Worm (Caenorhabditis elegans) whole organism, late embryonic: ENCODE measurements around the gene swsn-1.

Experiments
- C08G9.2 ChIP-seq: sonication (generic microtip); optimal IDR thresholded peaks from 2 replicates; lab custom pipeline; 2016; ENCODE audit warnings: mild to moderate bottlenecking, missing genetic modification characterization, moderate library complexity, missing compliant biosample characterization
- C38D4.7 ChIP-seq: fragments of 200-800 bp; sonication (Bioruptor generic); optimal IDR thresholded peaks from 2 replicates; lab custom pipeline; 2018; ENCODE audit warnings: mild to moderate bottlenecking, missing genetic modification characterization, moderate library complexity, missing compliant biosample characterization
- ahr-1 ChIP-seq: sonication (generic microtip); optimal IDR thresholded peaks from 2 replicates; lab custom pipeline; 2016; ENCODE audit warnings: missing genetic modification characterization, missing compliant biosample characterization
- ama-1 ChIP-seq: fragments of 150-350 bp; optimal IDR thresholded peaks from 2 replicates; lab custom pipeline; 2014
- ceh-18 ChIP-seq: sonication (generic microtip); optimal IDR thresholded peaks from 2 replicates; lab custom pipeline; 2016; ENCODE audit warnings: missing genetic modification characterization, missing compliant biosample characterization
- ceh-2 ChIP-seq: sonication (generic microtip); optimal IDR thresholded peaks from 2 replicates; lab custom pipeline; 2016; ENCODE audit warnings: missing genotype, missing genetic modification characterization, missing compliant biosample characterization
- ceh-22 ChIP-seq: sonication (generic microtip); optimal IDR thresholded peaks from 2 replicates; lab custom pipeline; 2017; ENCODE audit warnings: missing biosample characterization, missing genetic modification characterization
- ceh-24 ChIP-seq: sonication (generic microtip); optimal IDR thresholded peaks from 2 replicates; lab custom pipeline; 2016; ENCODE audit warnings: mild to moderate bottlenecking, missing genetic modification characterization, missing compliant biosample characterization
- ceh-31 ChIP-seq: sonication (generic microtip); optimal IDR thresholded peaks from 2 replicates; lab custom pipeline; 2016; ENCODE audit warnings: missing genetic modification characterization, missing compliant biosample characterization
- ceh-48 ChIP-seq: sonication (generic microtip); optimal IDR thresholded peaks from 2 replicates; lab custom pipeline; 2016; ENCODE audit warnings: missing genetic modification characterization, inconsistent platforms, missing compliant biosample characterization
- ceh-9 ChIP-seq: sonication (generic microtip); optimal IDR thresholded peaks from 2 replicates; lab custom pipeline; 2016; ENCODE audit warnings: mild to moderate bottlenecking, missing genetic modification characterization, inconsistent platforms, missing compliant biosample characterization
- dmd-4 ChIP-seq: sonication (generic microtip); optimal IDR thresholded peaks from 2 replicates; lab custom pipeline; 2016; ENCODE audit warnings: borderline replicate concordance, missing genetic modification characterization, missing compliant biosample characterization
- elt-2 ChIP-seq: sonication (generic microtip); optimal IDR thresholded peaks from 2 replicates; lab custom pipeline; 2016; ENCODE audit warnings: missing genetic modification reagents, missing genetic modification characterization, missing compliant biosample characterization
- ets-4 ChIP-seq: sonication (generic microtip); optimal IDR thresholded peaks from 2 replicates; lab custom pipeline; 2016; ENCODE audit warnings: missing genetic modification characterization, missing compliant biosample characterization
- eyg-1 ChIP-seq: sonication (generic microtip); optimal IDR thresholded peaks from 2 replicates; lab custom pipeline; 2016; ENCODE audit warnings: missing genotype, missing genetic modification characterization, missing compliant biosample characterization
- fax-1 ChIP-seq: sonication (generic microtip); optimal IDR thresholded peaks from 2 replicates; lab custom pipeline; 2016; ENCODE audit warnings: missing genotype, missing genetic modification characterization, missing compliant biosample characterization
- fkh-10 ChIP-seq: fragments of 150-350 bp; optimal IDR thresholded peaks from 2 replicates; lab custom pipeline; 2014; ENCODE audit warnings: missing biosample characterization, missing genetic modification reagents, missing genetic modification characterization
- hlh-30 ChIP-seq: sonication (generic microtip); optimal IDR thresholded peaks from 2 replicates; lab custom pipeline; 2017; ENCODE audit warnings: antibody characterized with exemption, missing genetic modification characterization, missing compliant biosample characterization; ENCODE audit not compliant: insufficient read depth
- hlh-6 ChIP-seq: sonication (generic microtip); optimal IDR thresholded peaks from 2 replicates; lab custom pipeline; 2016; ENCODE audit warnings: missing genotype, missing genetic modification characterization, missing compliant biosample characterization
- madf-2 ChIP-seq: sonication (generic microtip); optimal IDR thresholded peaks from 2 replicates; lab custom pipeline; 2017; ENCODE audit warnings: missing genetic modification characterization, missing compliant biosample characterization
- mec-3 ChIP-seq: sonication (generic microtip); optimal IDR thresholded peaks from 2 replicates; lab custom pipeline; 2016; ENCODE audit warnings: borderline replicate concordance, missing genetic modification characterization, missing compliant biosample characterization
- nhr-11 ChIP-seq: fragments of 150-350 bp; optimal IDR thresholded peaks from 2 replicates; lab custom pipeline; 2014; ENCODE audit warnings: missing biosample characterization, missing genetic modification characterization
- npax-4 ChIP-seq: sonication (generic microtip); optimal IDR thresholded peaks from 2 replicates; lab custom pipeline; 2016; ENCODE audit warnings: missing genetic modification characterization, missing compliant biosample characterization
- pag-3 ChIP-seq: sonication (generic microtip); optimal IDR thresholded peaks from 2 replicates; lab custom pipeline; 2016; ENCODE audit warnings: missing compliant biosample characterization, missing genetic modification characterization, borderline replicate concordance
- pha-4 ChIP-seq: fragments of 150-350 bp; optimal IDR thresholded peaks from 2 replicates; lab custom pipeline; 2018; ENCODE audit warnings: missing biosample characterization, missing genetic modification reagents, missing genetic modification characterization
- rnt-1 ChIP-seq: sonication (generic microtip); optimal IDR thresholded peaks from 2 replicates; lab custom pipeline; 2016; ENCODE audit warnings: missing genetic modification characterization, missing compliant biosample characterization
- sox-4 ChIP-seq: sonication (generic microtip); optimal IDR thresholded peaks from 2 replicates; lab custom pipeline; 2017; ENCODE audit warnings: mild to moderate bottlenecking, missing genetic modification characterization, inconsistent platforms, missing compliant biosample characterization
- tbx-2 ChIP-seq: sonication (generic microtip); optimal IDR thresholded peaks from 2 replicates; lab custom pipeline; 2016; ENCODE audit warnings: missing genetic modification characterization, missing compliant biosample characterization
- tbx-7 ChIP-seq: sonication (generic microtip); optimal IDR thresholded peaks from 2 replicates; lab custom pipeline; 2016; ENCODE audit warnings: missing genotype, missing genetic modification characterization, missing compliant biosample characterization
- ttx-3 ChIP-seq: sonication (generic microtip); optimal IDR thresholded peaks from 2 replicates; lab custom pipeline; 2016; ENCODE audit warnings: missing genetic modification reagents, missing genetic modification characterization, missing compliant biosample characterization
- unc-42 ChIP-seq: sonication (generic microtip); optimal IDR thresholded peaks from 2 replicates; lab custom pipeline; 2016; ENCODE audit warnings: missing genotype, missing genetic modification characterization, missing compliant biosample characterization
- unc-55 ChIP-seq: sonication (generic microtip); optimal IDR thresholded peaks from 2 replicates; lab custom pipeline; 2017; ENCODE audit warnings: missing biosample characterization, missing genetic modification reagents, missing genetic modification characterization

The swsn-1 gene

ce11 chrV:20201316-20201715 is 48.0 kb downstream of the swsn-1 start, which contains the start of gene fbxa-114:
fbxa-114 (plus strand) TSS chrV:20201616.
- no peak for TF ChIP-seq C08G9.2
- TF ChIP-seq mec-3: no peak
- TF ChIP-seq fkh-10: no peak
- TF ChIP-seq npax-4 (tag; lab: Kevin White, UChicago): no peak
- TF ChIP-seq hlh-30: no peak
- TF ChIP-seq ceh-9: no peak
- TF ChIP-seq, all 69 proteins: peak for 0

DNA sequence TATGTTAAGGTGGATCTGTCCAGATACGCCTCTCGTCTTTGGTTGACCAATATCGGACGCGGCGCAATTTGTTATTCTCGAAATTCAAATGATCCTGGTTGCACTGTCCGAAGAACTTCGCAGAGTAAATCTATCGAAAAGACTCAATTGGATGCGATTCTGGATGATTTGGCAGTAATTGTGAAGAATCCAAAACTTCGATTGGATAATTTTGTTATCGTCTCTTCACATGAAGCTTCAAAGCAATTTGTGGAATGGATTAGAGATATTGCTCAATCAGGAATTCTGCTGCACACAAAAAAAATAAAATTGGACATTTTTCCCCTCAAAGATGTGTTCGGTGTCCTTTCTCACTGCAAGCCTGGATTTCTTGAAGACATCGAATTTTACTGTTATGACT is 49.6 kb downstream of the swsn-1 start:
- TF ChIP-seq ceh-2: no peak
- TF ChIP-seq unc-42 (tag; lab: Kevin White, UChicago): no peak
- no peak for TF ChIP-seq madf-2 (tag; lab: Kevin White, UChicago)
- no peak for TF ChIP-seq npax-4 (tag; lab: Kevin White, UChicago)
- no peak for TF ChIP-seq elt-2 (tag; lab: Kevin White, UChicago)
- TF ChIP-seq ceh-22 (tag; lab: Kevin White, UChicago): no peak
- no peak for TF ChIP-seq pag-3 (tag; lab: Kevin White, UChicago)
- no peak for TF ChIP-seq pha-4 (tag; lab: Kevin White, UChicago)
- TF ChIP-seq hlh-6 (tag; lab: Kevin White, UChicago): no peak
- no peak for TF ChIP-seq eyg-1 (tag; lab: Kevin White, UChicago)
- no peak for TF ChIP-seq fkh-10

- TF ChIP-seq ceh-2 (no peak), nhr-11 (tag; lab: Kevin White, UChicago) (no peak), mec-3 (no peak), elt-2 (tag; lab: Kevin White, UChicago) (no peak), tbx-7 (tag; lab: Kevin White, UChicago) (no peak), ceh-22 (tag; lab: Kevin White, UChicago) (no peak), rnt-1 (tag; lab: Kevin White, UChicago) (no peak)
Observed at ce11 chrV:20198954-20199353, 50.3 kb downstream of the swsn-1 start, which contains the start of gene fog-2. fog-2 (plus strand) TSS chrV:20199254.

DNA sequence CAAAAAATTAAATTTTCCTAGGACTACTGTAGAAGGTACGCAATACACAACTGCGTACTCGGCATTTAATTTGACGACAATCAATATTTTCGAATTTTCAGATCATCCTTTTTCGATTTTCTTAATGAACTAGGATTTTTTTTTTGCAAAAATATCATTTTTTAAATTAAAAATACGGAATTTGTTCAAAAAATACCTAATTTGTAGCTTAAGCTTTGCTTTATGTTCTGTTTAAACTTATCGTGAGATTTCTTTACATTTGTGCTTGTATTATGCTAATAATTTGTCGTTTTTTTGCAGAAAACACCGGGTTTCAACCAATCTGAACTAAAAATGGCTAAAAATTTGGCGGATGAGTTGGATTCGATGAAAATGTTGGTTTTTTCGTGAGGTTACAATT is 52.6 kb downstream of the swsn-1 start, which contains the start of gene ftr-1:
Gene ftr-1 (plus strand): TSS at position 301 of the 400 bp plus-strand sequence.
- no peak for TF ChIP-seq ama-1 (lab: Kevin White, UChicago)
- no peak for TF ChIP-seq tbx-2 (tag; lab: Kevin White, UChicago)
- no peak for TF ChIP-seq ets-4 (tag; lab: Kevin White, UChicago)
- TF ChIP-seq ttx-3 (tag; lab: Kevin White, UChicago): no peak
- TF ChIP-seq madf-2 (tag; lab: Kevin White, UChicago): no peak
- no peak for TF ChIP-seq ceh-24 (tag; lab: Kevin White, UChicago)
- TF ChIP-seq ceh-18 (tag; lab: Kevin White, UChicago): no peak
- TF ChIP-seq dmd-4 (tag; lab: Kevin White, UChicago): no peak
- TF ChIP-seq fax-1: no peak
- no peak for TF ChIP-seq ahr-1
- no peak for TF ChIP-seq C38D4.7
- no peak for TF ChIP-seq sox-4 (tag; lab: Kevin White, UChicago)
- TF ChIP-seq fkh-10: no peak
- no peak for TF ChIP-seq ceh-48 (tag; lab: Kevin White, UChicago)
- TF ChIP-seq ceh-31: no peak
- no peak for TF ChIP-seq unc-55
- TF ChIP-seq rnt-1 (tag; lab: Kevin White, UChicago): no peak
- TF ChIP-seq, all 69 proteins: peak for 0

ce11 chrV:20195451-20196036 is 53.7 kb downstream of the swsn-1 start, which contains the start of the genes srh-217 and Y113G7B.28:
srh-217 (minus strand) TSS chrV:20195551.
Y113G7B.28 (plus strand) TSS chrV:20195986.
- TF ChIP-seq nhr-11 (tag; lab: Kevin White, UChicago): no peak
